Fruit fly (Drosophila melanogaster) whole organism, prepupa: ENCODE results near the gene Muted.

Source experiments
- CG15336 ChIP-seq: fragments of 200-800 bp; sonication (Bioruptor generic); IDR thresholded peaks from 2 replicates; pipeline ENCODE4 v1.3.6; 2022; ENCODE audit warnings: missing biosample characterization, missing genetic modification characterization
- CG3032 ChIP-seq: fragments of 200-800 bp; optimal IDR thresholded peaks from 2 replicates; lab custom pipeline; 2019; ENCODE audit warnings: missing biosample characterization, mild to moderate bottlenecking, missing genetic modification characterization, moderate library complexity
- CG34406 ChIP-seq: fragments of 200-800 bp; sonication (Bioruptor generic); optimal IDR thresholded peaks from 3 replicates; lab custom pipeline; 2016; ENCODE audit warnings: missing biosample characterization, missing genetic modification characterization
- CG3919 ChIP-seq: fragments of 200-800 bp; sonication (Bioruptor generic); optimal IDR thresholded peaks from 3 replicates; lab custom pipeline; 2016; ENCODE audit warnings: missing biosample characterization, missing genetic modification characterization
- CG6276 ChIP-seq: fragments of 200-800 bp; sonication (Bioruptor generic); optimal IDR thresholded peaks from 2 replicates; lab custom pipeline; 2017; ENCODE audit warnings: missing biosample characterization, mild to moderate bottlenecking, missing genetic modification characterization
- Eip75B ChIP-seq: fragments of 200-800 bp; sonication (Bioruptor generic); optimal IDR thresholded peaks from 3 replicates; lab custom pipeline; 2016; ENCODE audit warnings: missing biosample characterization, missing genetic modification characterization
- Hr38 ChIP-seq: sonication (Bioruptor generic); optimal IDR thresholded peaks from 2 replicates; lab custom pipeline; 2016; ENCODE audit warnings: missing biosample characterization, missing genetic modification characterization
- Sox15 ChIP-seq: fragments of 200-800 bp; sonication (Bioruptor generic); optimal IDR thresholded peaks from 3 replicates; lab custom pipeline; 2016; ENCODE audit warnings: missing biosample characterization, missing genetic modification characterization
- svp ChIP-seq: fragments of 200-800 bp; sonication (Bioruptor generic); peaks from one replicate; lab custom pipeline; 2016; ENCODE audit warnings: missing biosample characterization, missing genetic modification characterization

- TF ChIP-seq CG34406 (GFP tag; lab: Kevin White, UChicago) (no peak), CG3032 (tag; lab: Kevin White, UChicago) (no peak), CG15336 (GFP tag; lab: Robert Waterston, UW) (no peak), Eip75B (GFP tag; lab: Kevin White, UChicago) (no peak), CG6276 (GFP tag; lab: Kevin White, UChicago) (no peak), svp (no peak), Hr38 (GFP tag; lab: Kevin White, UChicago) (no peak), Sox15 (GFP tag; lab: Kevin White, UChicago) (no peak), CG3919 (no peak)
Measured at dm6 chr3R:22405639-22406038, 43.2 kb downstream of the Muted start, which contains the start of gene CG13855.
